Fruit fly (Drosophila melanogaster) whole organism, embryonic: ENCODE measurements around the gene cup.

Experiments used
- Atf-2 ChIP-seq: fragments of 200-800 bp; sonication (Bioruptor generic); optimal IDR thresholded peaks from 2 replicates; lab custom pipeline; 2016; ENCODE audit warnings: missing biosample characterization, missing genetic modification characterization
- BEAF-32 ChIP-seq: fragments of 200-800 bp; sonication (Bioruptor generic); optimal IDR thresholded peaks from 3 replicates; lab custom pipeline; 2017; ENCODE audit warnings: missing biosample characterization, missing genetic modification characterization, mild to moderate bottlenecking, moderate library complexity, missing genetic modification reagents
- C15 ChIP-seq: fragments of 200-800 bp; sonication (Bioruptor generic); IDR thresholded peaks from 3 replicates; pipeline ENCODE4 v1.3.6; 2022; ENCODE audit warnings: missing biosample characterization, missing genetic modification characterization
- CG10267 ChIP-seq: fragments of 200-800 bp; sonication (Bioruptor generic); optimal IDR thresholded peaks from 2 replicates; lab custom pipeline; 2018; ENCODE audit warnings: missing biosample characterization, mild to moderate bottlenecking, missing genetic modification characterization, moderate library complexity
- CG11247 ChIP-seq: fragments of 200-800 bp; sonication (Bioruptor generic); IDR thresholded peaks from 2 replicates; pipeline ENCODE4 v1.3.6; 2022; ENCODE audit warnings: missing biosample characterization, missing genetic modification characterization
- CG11456 ChIP-seq: fragments of 200-800 bp; sonication (Bioruptor generic); IDR thresholded peaks from 3 replicates; pipeline ENCODE4 v1.3.6; 2022; ENCODE audit warnings: missing biosample characterization, missing genetic modification characterization
- CG14014 ChIP-seq: fragments of 200-800 bp; sonication (Bioruptor generic); IDR thresholded peaks from 2 replicates; pipeline ENCODE4 v1.3.6; 2022; ENCODE audit warnings: missing biosample characterization, missing genetic modification characterization
- CG1603 ChIP-seq: fragments of 200-800 bp; sonication (Bioruptor generic); optimal IDR thresholded peaks from 2 replicates; lab custom pipeline; 2019; ENCODE audit warnings: missing biosample characterization, mild to moderate bottlenecking, missing genetic modification characterization, moderate library complexity
- CG17186 ChIP-seq: fragments of 200-800 bp; sonication (Bioruptor generic); optimal IDR thresholded peaks from 3 replicates; lab custom pipeline; 2017; ENCODE audit warnings: missing biosample characterization, missing genetic modification reagents, missing genetic modification characterization
- CG17568 ChIP-seq: fragments of 200-800 bp; sonication (Bioruptor generic); optimal IDR thresholded peaks from 2 replicates; lab custom pipeline; 2018; ENCODE audit warnings: missing biosample characterization, mild to moderate bottlenecking, missing genetic modification characterization, moderate library complexity
- CG17802 ChIP-seq: fragments of 200-800 bp; sonication (Bioruptor generic); optimal IDR thresholded peaks from 2 replicates; lab custom pipeline; 2018; ENCODE audit warnings: missing biosample characterization, mild to moderate bottlenecking, missing genetic modification characterization, moderate library complexity
- CG31388 ChIP-seq: fragments of 200-800 bp; sonication (Bioruptor generic); optimal IDR thresholded peaks from 2 replicates; lab custom pipeline; 2016; ENCODE audit warnings: missing biosample characterization, missing genetic modification characterization
- CG3407 ChIP-seq: fragments of 200-800 bp; sonication (Bioruptor generic); optimal IDR thresholded peaks from 2 replicates; lab custom pipeline; 2018; ENCODE audit warnings: missing biosample characterization, mild to moderate bottlenecking, missing genetic modification characterization
- CG4404 ChIP-seq: fragments of 200-800 bp; sonication (Bioruptor generic); IDR thresholded peaks from 2 replicates; pipeline ENCODE4 v1.3.6; 2022; ENCODE audit warnings: missing biosample characterization, missing genetic modification characterization
- CG4424 ChIP-seq: fragments of 200-800 bp; sonication (Bioruptor generic); optimal IDR thresholded peaks from 3 replicates; lab custom pipeline; 2016; ENCODE audit warnings: missing biosample characterization, missing genetic modification characterization
- CG4854 ChIP-seq: fragments of 200-800 bp; sonication (Bioruptor generic); optimal IDR thresholded peaks from 2 replicates; lab custom pipeline; 2016; ENCODE audit warnings: missing biosample characterization, missing genetic modification characterization, inconsistent platforms
- CG7372 ChIP-seq: fragments of 200-800 bp; sonication (Bioruptor generic); IDR thresholded peaks from 2 replicates; pipeline ENCODE4 v1.3.6; 2022; ENCODE audit warnings: missing biosample characterization, missing genetic modification characterization
- CG7786 ChIP-seq: fragments of 200-800 bp; sonication (Bioruptor generic); optimal IDR thresholded peaks from 2 replicates; lab custom pipeline; 2016; ENCODE audit warnings: missing biosample characterization, missing genetic modification characterization
- CG7839 ChIP-seq: fragments of 200-800 bp; sonication (Bioruptor generic); optimal IDR thresholded peaks from 3 replicates; lab custom pipeline; 2018; ENCODE audit warnings: missing biosample characterization, mild to moderate bottlenecking, missing genetic modification characterization, moderate library complexity
- CkIIα-i1 ChIP-seq: fragments of 200-800 bp; sonication (Bioruptor generic); IDR thresholded peaks from 2 replicates; pipeline ENCODE4 v1.3.6; 2022; ENCODE audit warnings: missing biosample characterization, missing genetic modification characterization
- Dad ChIP-seq: fragments of 200-800 bp; sonication (Bioruptor generic); optimal IDR thresholded peaks from 3 replicates; lab custom pipeline; 2016; ENCODE audit warnings: missing biosample characterization, missing genetic modification characterization
- Dbx ChIP-seq: fragments of 200-800 bp; sonication (Bioruptor generic); IDR thresholded peaks from 3 replicates; pipeline ENCODE4 v1.3.6; 2022; ENCODE audit warnings: missing biosample characterization, missing genetic modification characterization
- Fer1 ChIP-seq: fragments of 200-800 bp; sonication (Bioruptor generic); optimal IDR thresholded peaks from 2 replicates; lab custom pipeline; 2017; ENCODE audit warnings: missing biosample characterization, mild to moderate bottlenecking, missing genetic modification characterization
- Hr3 ChIP-seq: fragments of 200-800 bp; sonication (Bioruptor generic); optimal IDR thresholded peaks from 3 replicates; lab custom pipeline; 2016; ENCODE audit warnings: missing biosample characterization, missing genetic modification characterization
- Hr39 ChIP-seq: fragments of >200 bp; optimal IDR thresholded peaks from 2 replicates; lab custom pipeline; 2017
- MESR4 ChIP-seq: fragments of 200-800 bp; sonication (Bioruptor generic); optimal IDR thresholded peaks from 2 replicates; lab custom pipeline; 2018; ENCODE audit warnings: missing biosample characterization, mild to moderate bottlenecking, missing genetic modification characterization, moderate library complexity
- Mes4 ChIP-seq: fragments of 200-800 bp; sonication (Bioruptor generic); optimal IDR thresholded peaks from 2 replicates; lab custom pipeline; 2016; ENCODE audit warnings: missing biosample characterization, missing genetic modification characterization
- NFAT ChIP-seq: fragments of 200-800 bp; sonication (Bioruptor generic); IDR thresholded peaks from 2 replicates; pipeline ENCODE4 v1.3.6; 2022; ENCODE audit warnings: missing biosample characterization, missing genetic modification characterization
- Oaz ChIP-seq: fragments of 200-800 bp; sonication (Bioruptor generic); IDR thresholded peaks from 2 replicates; pipeline ENCODE4 v1.3.6; 2022; ENCODE audit warnings: missing biosample characterization, missing genetic modification characterization
- Optix ChIP-seq: fragments of 200-800 bp; sonication (Bioruptor generic); IDR thresholded peaks from 3 replicates; pipeline ENCODE4 v1.3.6; 2022; ENCODE audit warnings: missing biosample characterization, missing genetic modification characterization
- Ravus ChIP-seq: fragments of 200-800 bp; sonication (Bioruptor generic); IDR thresholded peaks from 2 replicates; pipeline ENCODE4 v1.3.6; 2022; ENCODE audit warnings: missing biosample characterization, missing genetic modification characterization
- Sox102F ChIP-seq: fragments of 200-800 bp; sonication (Bioruptor generic); optimal IDR thresholded peaks from 2 replicates; lab custom pipeline; 2018; ENCODE audit warnings: missing biosample characterization, mild to moderate bottlenecking, missing genetic modification characterization, moderate library complexity
- Vsx1 ChIP-seq: fragments of 200-800 bp; sonication (Bioruptor generic); optimal IDR thresholded peaks from 2 replicates; lab custom pipeline; 2017; ENCODE audit warnings: missing biosample characterization, mild to moderate bottlenecking, missing genetic modification characterization, missing genetic modification reagents
- cad ChIP-seq: fragments of >200 bp; optimal IDR thresholded peaks from 2 replicates; lab custom pipeline; 2017; ENCODE audit warnings: missing biosample characterization, missing genetic modification characterization
- corto ChIP-seq: fragments of 200-800 bp; sonication (Bioruptor generic); optimal IDR thresholded peaks from 2 replicates; lab custom pipeline; 2016; ENCODE audit warnings: missing biosample characterization, mild to moderate bottlenecking, missing genetic modification characterization, moderate library complexity
- croc ChIP-seq: fragments of 200-800 bp; sonication (Bioruptor generic); conservative IDR thresholded peaks from 3 replicates; pipeline ENCODE4 v1.3.6; 2022; ENCODE audit warnings: missing biosample characterization, missing genetic modification characterization
- dan ChIP-seq: fragments of 200-800 bp; sonication (Bioruptor generic); IDR thresholded peaks from 2 replicates; pipeline ENCODE4 v1.3.6; 2022; ENCODE audit warnings: missing biosample characterization, missing genetic modification characterization
- dm ChIP-seq: fragments of 200-800 bp; sonication (Bioruptor generic); optimal IDR thresholded peaks from 3 replicates; lab custom pipeline; 2016; ENCODE audit warnings: missing biosample characterization, missing genetic modification characterization
- exex ChIP-seq: fragments of 200-800 bp; sonication (Bioruptor generic); optimal IDR thresholded peaks from 4 replicates; lab custom pipeline; 2018; ENCODE audit warnings: missing biosample characterization, mild to moderate bottlenecking, missing genetic modification characterization, moderate library complexity
- gem ChIP-seq: fragments of 200-800 bp; sonication (Bioruptor generic); optimal IDR thresholded peaks from 2 replicates; lab custom pipeline; 2019; ENCODE audit warnings: missing biosample characterization, mild to moderate bottlenecking, missing genetic modification characterization, moderate library complexity
- h ChIP-seq: fragments of >200 bp; optimal IDR thresholded peaks from 2 replicates; lab custom pipeline; 2017
- ind ChIP-seq: fragments of 200-800 bp; sonication (Bioruptor generic); optimal IDR thresholded peaks from 3 replicates; lab custom pipeline; 2016; ENCODE audit warnings: missing biosample characterization, missing genetic modification characterization
- jing ChIP-seq: fragments of 200-800 bp; sonication (Bioruptor generic); optimal IDR thresholded peaks from 2 replicates; lab custom pipeline; 2018; ENCODE audit warnings: missing biosample characterization, mild to moderate bottlenecking, missing genetic modification characterization
- kah ChIP-seq: fragments of 200-800 bp; sonication (Bioruptor generic); optimal IDR thresholded peaks from 2 replicates; lab custom pipeline; 2018; ENCODE audit warnings: missing biosample characterization, mild to moderate bottlenecking, missing genetic modification characterization
- odd ChIP-seq: fragments of 200-800 bp; sonication (Bioruptor generic); optimal IDR thresholded peaks from 2 replicates; lab custom pipeline; 2017; ENCODE audit warnings: missing biosample characterization, mild to moderate bottlenecking, missing genetic modification characterization
- pfk ChIP-seq: fragments of 200-800 bp; sonication (Bioruptor generic); optimal IDR thresholded peaks from 2 replicates; lab custom pipeline; 2018; ENCODE audit warnings: missing biosample characterization, mild to moderate bottlenecking, missing genetic modification characterization, moderate library complexity
- prd ChIP-seq, 3 experiments: fragments of >200 bp in 2 of 3; fragments of 200-800 bp in 1 of 3; sonication (Bioruptor generic) in 1 of 3; optimal IDR thresholded peaks in 2 of 3; IDR thresholded peaks in 1 of 3; 2 replicates in 2 of 3; 3 replicates in 1 of 3; pipeline versions ENCODE4 v1.3.6 to Lab custom; 2017 to 2022; ENCODE audit warnings: missing biosample characterization in 1 of 3, missing genetic modification characterization in 1 of 3
- sens ChIP-seq: fragments of 200-800 bp; sonication (Bioruptor generic); peaks from one replicate; lab custom pipeline; 2016; ENCODE audit warnings: missing biosample characterization, missing genetic modification characterization
- slbo ChIP-seq: fragments of 200-800 bp; sonication (Bioruptor generic); IDR thresholded peaks from 2 replicates; pipeline ENCODE4 v1.3.6; 2022; ENCODE audit warnings: missing biosample characterization, missing genetic modification characterization
- ttk ChIP-seq: fragments of 200-800 bp; sonication (Bioruptor generic); IDR thresholded peaks from 2 replicates; pipeline ENCODE4 v2.1.2; 2022; ENCODE audit warnings: missing biosample characterization, missing genetic modification characterization
- unpg ChIP-seq: fragments of 200-800 bp; sonication (Bioruptor generic); optimal IDR thresholded peaks from 3 replicates; lab custom pipeline; 2018; ENCODE audit warnings: missing biosample characterization, mild to moderate bottlenecking, missing genetic modification characterization, moderate library complexity
- vfl ChIP-seq: fragments of 200-800 bp; sonication (Bioruptor generic); optimal IDR thresholded peaks from 2 replicates; lab custom pipeline; 2016; ENCODE audit warnings: missing biosample characterization, missing genetic modification characterization
- wor ChIP-seq: fragments of 200-800 bp; sonication (Bioruptor generic); IDR thresholded peaks from 2 replicates; pipeline ENCODE4 v1.3.6; 2022; ENCODE audit warnings: missing biosample characterization, missing genetic modification characterization

The cup gene

dm6 chr2L:6622642-6623162, 40.8 kb upstream of the cup start, which contains the start of gene CG34345 (continued):
- TF ChIP-seq CG3407 (no peak), CG17186 (GFP tag; lab: Kevin White, UChicago) (no peak), CG31388 (GFP tag; lab: Kevin White, UChicago) (no peak), Sox102F (GFP tag; lab: Kevin White, UChicago) (no peak), exex (no peak), Fer1 (GFP tag; lab: Kevin White, UChicago) (no peak), prd (optimal IDR thresholded peaks at IDR 0.05; lab: Kevin White, UChicago) (no peak), prd (GFP tag; IDR thresholded peaks at IDR 0.05; lab: Robert Waterston, UW) (no peak), unpg (GFP tag; lab: Kevin White, UChicago) (no peak), corto (GFP tag; lab: Kevin White, UChicago) (no peak), odd (GFP tag; lab: Kevin White, UChicago) (no peak), Ravus (no peak), dm (GFP tag; lab: Kevin White, UChicago) (no peak), ttk (GFP tag; lab: Robert Waterston, UW) (no peak), Dbx (GFP tag; lab: Robert Waterston, UW) (peak; percentile 63; the same call in 1 of the 3 replicates), CG11456 (GFP tag; lab: Robert Waterston, UW) (no peak), Dad (no peak), CG7839 (tag; lab: Kevin White, UChicago) (no peak), CG10267 (peak; percentile 91), Atf-2 (GFP tag; lab: Kevin White, UChicago) (no peak), kah (GFP tag; lab: Kevin White, UChicago) (no peak), pfk (GFP tag; lab: Kevin White, UChicago) (no peak), Mes4 (GFP tag; lab: Kevin White, UChicago) (no peak), Hr3 (GFP tag; lab: Kevin White, UChicago) (no peak), CG11247 (GFP tag; lab: Robert Waterston, UW) (no peak), ind (GFP tag; lab: Kevin White, UChicago) (no peak), jing (GFP tag; lab: Kevin White, UChicago) (no peak), CG7372 (GFP tag; lab: Robert Waterston, UW) (no peak), h (lab: Kevin White, UChicago) (no peak), NFAT (GFP tag; lab: Robert Waterston, UW) (no peak), C15 (GFP tag; lab: Robert Waterston, UW) (no peak), CG17568 (no peak), MESR4 (GFP tag; lab: Kevin White, UChicago) (no peak), CG4404 (GFP tag; lab: Robert Waterston, UW) (no peak), Oaz (GFP tag; lab: Robert Waterston, UW) (no peak), CG14014 (GFP tag; lab: Robert Waterston, UW) (no peak), croc (GFP tag; lab: Robert Waterston, UW) (no peak), wor (GFP tag; lab: Robert Waterston, UW) (no peak), CG7786 (no peak), Optix (GFP tag; lab: Robert Waterston, UW) (no peak), BEAF-32 (GFP tag; lab: Kevin White, UChicago) (peak; percentile 10), sens (GFP tag; lab: Kevin White, UChicago) (no peak), CG4854 (GFP tag; lab: Kevin White, UChicago) (no peak), vfl (GFP tag; lab: Kevin White, UChicago) (no peak), cad (GFP tag; lab: Kevin White, UChicago) (no peak), CG17802 (tag; lab: Kevin White, UChicago) (no peak), CG4424 (peak; percentile 6), Hr39 (lab: Kevin White, UChicago) (no peak), CkIIα-i1 (GFP tag; lab: Robert Waterston, UW) (no peak), CG1603 (tag; lab: Kevin White, UChicago) (peak; percentile 60), slbo (peak; percentile 40; the same call in 1 of the 2 replicates), dan (no peak), gem (tag; lab: Kevin White, UChicago) (no peak), Vsx1 (GFP tag; lab: Kevin White, UChicago) (no peak)
